Fruit fly (Drosophila melanogaster): ENCODE results near the gene Cka.

dm6 chr2L:7991951-7992350 is 38.6 kb upstream of the Cka start:
- TF ChIP-seq Gug (GFP tag; IDR thresholded peaks at IDR 0.05) (no peak), topi (GFP tag; optimal IDR thresholded peaks at IDR 0.05) (peak; percentile 68), CG6792 (GFP tag; optimal IDR thresholded peaks at IDR 0.05) (peak; percentile 36), acj6 (GFP tag; optimal IDR thresholded peaks at IDR 0.05) (peak; percentile 48), OdsH (GFP tag; optimal IDR thresholded peaks at IDR 0.05) (peak; percentile 46)

Measured in whole organism, prepupa.